Fruit fly (Drosophila melanogaster) whole organism, prepupa: ENCODE measurements around the gene Slob.

ENCODE experiments used
- Blimp-1 ChIP-seq: fragments of 200-800 bp; sonication (Bioruptor generic); optimal IDR thresholded peaks from 3 replicates; lab custom pipeline; 2017; ENCODE audit warnings: missing biosample characterization, missing genetic modification characterization, mild to moderate bottlenecking, moderate library complexity, missing genetic modification reagents
- CG3032 ChIP-seq: fragments of 200-800 bp; optimal IDR thresholded peaks from 2 replicates; lab custom pipeline; 2019; ENCODE audit warnings: missing biosample characterization, mild to moderate bottlenecking, missing genetic modification characterization, moderate library complexity
- CG6163 ChIP-seq: fragments of 200-800 bp; sonication (Bioruptor generic); IDR thresholded peaks from 3 replicates; pipeline ENCODE4 v1.3.6; 2022; ENCODE audit warnings: missing biosample characterization, missing genetic modification characterization
- CG6276 ChIP-seq: fragments of 200-800 bp; sonication (Bioruptor generic); optimal IDR thresholded peaks from 2 replicates; lab custom pipeline; 2017; ENCODE audit warnings: missing biosample characterization, mild to moderate bottlenecking, missing genetic modification characterization
- CG6854 ChIP-seq: fragments of 200-800 bp; sonication (Bioruptor generic); optimal IDR thresholded peaks from 2 replicates; lab custom pipeline; 2017; ENCODE audit warnings: missing biosample characterization, mild to moderate bottlenecking, missing genetic modification characterization
- CG8119 ChIP-seq: fragments of 200-800 bp; sonication (Bioruptor generic); IDR thresholded peaks from 3 replicates; pipeline ENCODE4 v1.3.6; 2022; ENCODE audit warnings: missing biosample characterization, missing genetic modification characterization
- CG8632 ChIP-seq: fragments of 200-800 bp; sonication (Bioruptor generic); optimal IDR thresholded peaks from 3 replicates; lab custom pipeline; 2016; ENCODE audit warnings: missing biosample characterization, missing genetic modification characterization
- CG9139 ChIP-seq: fragments of 200-800 bp; sonication (Bioruptor generic); optimal IDR thresholded peaks from 3 replicates; lab custom pipeline; 2017; ENCODE audit warnings: missing biosample characterization, mild to moderate bottlenecking, missing genetic modification characterization
- Eip75B ChIP-seq: fragments of 200-800 bp; sonication (Bioruptor generic); optimal IDR thresholded peaks from 3 replicates; lab custom pipeline; 2016; ENCODE audit warnings: missing biosample characterization, missing genetic modification characterization
- Hr38 ChIP-seq: sonication (Bioruptor generic); optimal IDR thresholded peaks from 2 replicates; lab custom pipeline; 2016; ENCODE audit warnings: missing biosample characterization, missing genetic modification characterization
- OdsH ChIP-seq: fragments of 200-800 bp; sonication (Bioruptor generic); optimal IDR thresholded peaks from 3 replicates; lab custom pipeline; 2016; ENCODE audit warnings: missing biosample characterization, missing genetic modification characterization
- cyc ChIP-seq: fragments of 200-800 bp; sonication (Bioruptor generic); optimal IDR thresholded peaks from 3 replicates; lab custom pipeline; 2016; ENCODE audit warnings: missing biosample characterization, missing genetic modification characterization
- esn ChIP-seq: fragments of 200-800 bp; sonication (Bioruptor generic); optimal IDR thresholded peaks from 2 replicates; lab custom pipeline; 2016; ENCODE audit warnings: missing biosample characterization, mild to moderate bottlenecking, missing genetic modification characterization, moderate library complexity

- TF ChIP-seq CG3032 (tag; lab: Kevin White, UChicago) (no peak), Hr38 (GFP tag; lab: Kevin White, UChicago) (no peak), CG6163 (no peak), cyc (GFP tag; lab: Kevin White, UChicago) (no peak), CG9139 (GFP tag; lab: Kevin White, UChicago) (no peak), CG8119 (GFP tag; lab: Robert Waterston, UW) (no peak), CG6854 (GFP tag; lab: Kevin White, UChicago) (no peak), OdsH (no peak), CG8632 (GFP tag; lab: Kevin White, UChicago) (no peak), CG6276 (no peak), Eip75B (no peak), Blimp-1 (GFP tag; lab: Kevin White, UChicago) (no peak), esn (no peak)
Measured at dm6 chr2L:7616830-7617229, 58.0 kb downstream of the Slob start.
